Fruit fly (Drosophila melanogaster): ENCODE measurements around the gene CG11668.

The CG11668 gene

dm6 chr3R:13085924-13086323 is 47.7 kb downstream of the CG11668 start, which contains the start of gene CG43063:
TSS of gene CG43063 (plus strand) at chr3R:13086224.
- no peak for TF ChIP-seq tj (GFP tag; optimal IDR thresholded peaks at IDR 0.05)
- no peak for TF ChIP-seq CG5204 (GFP tag; optimal IDR thresholded peaks at IDR 0.05)
- TF ChIP-seq Clk (GFP tag; optimal IDR thresholded peaks at IDR 0.05): no peak
- no peak for TF ChIP-seq kay (GFP tag; ENCODE audit: borderline replicate concordance)
- no peak for TF ChIP-seq bab1 (GFP tag; optimal IDR thresholded peaks at IDR 0.05)
- no peak for TF ChIP-seq Mnt (GFP tag; optimal IDR thresholded peaks at IDR 0.05)
- no peak for TF ChIP-seq toe (GFP tag; optimal IDR thresholded peaks at IDR 0.05)
- no peak for TF ChIP-seq Hr96 (GFP tag; optimal IDR thresholded peaks at IDR 0.05)
- TF ChIP-seq pad (GFP tag; optimal IDR thresholded peaks at IDR 0.05): no peak
- TF ChIP-seq ovo (GFP tag; optimal IDR thresholded peaks at IDR 0.05): no peak
- no peak for TF ChIP-seq CG33017 (tag; optimal IDR thresholded peaks at IDR 0.05)
- no peak for TF ChIP-seq Crg-1 (GFP tag; optimal IDR thresholded peaks at IDR 0.05)
- no peak for TF ChIP-seq cnc (optimal IDR thresholded peaks at IDR 0.05)
- no peak for TF ChIP-seq CG11617 (GFP tag; optimal IDR thresholded peaks at IDR 0.05)
- no peak for TF ChIP-seq CG12768 (GFP tag; optimal IDR thresholded peaks at IDR 0.05)
- no peak for TF ChIP-seq CG14711 (tag; optimal IDR thresholded peaks at IDR 0.05)
- no peak for TF ChIP-seq CG1620 (GFP tag; optimal IDR thresholded peaks at IDR 0.05)
- TF ChIP-seq cic (GFP tag; optimal IDR thresholded peaks at IDR 0.05): no peak
- TF ChIP-seq CG7045 (GFP tag; optimal IDR thresholded peaks at IDR 0.05): no peak
- no peak for TF ChIP-seq CG7101 (tag; optimal IDR thresholded peaks at IDR 0.05)

- no peak for TF ChIP-seq CG1620 (GFP tag; optimal IDR thresholded peaks at IDR 0.05)
- TF ChIP-seq bab1 (GFP tag; optimal IDR thresholded peaks at IDR 0.05): peak; percentile 87
- TF ChIP-seq Hr96 (GFP tag; optimal IDR thresholded peaks at IDR 0.05): no peak
- no peak for TF ChIP-seq cic (GFP tag; optimal IDR thresholded peaks at IDR 0.05)
- no peak for TF ChIP-seq pad (GFP tag; optimal IDR thresholded peaks at IDR 0.05)
- no peak for TF ChIP-seq tj (GFP tag; optimal IDR thresholded peaks at IDR 0.05)
- no peak for TF ChIP-seq CG14711 (tag; optimal IDR thresholded peaks at IDR 0.05)
- TF ChIP-seq CG7101 (tag; optimal IDR thresholded peaks at IDR 0.05): no peak
- TF ChIP-seq cnc (optimal IDR thresholded peaks at IDR 0.05): no peak
These were observed 50.2 kb downstream of the CG11668 start, which contains the start of gene timeout for dm6 chr3R:13088395-13088794. TSS of gene timeout (plus strand) at chr3R:13088651.

- no peak for TF ChIP-seq CG11617 (GFP tag; optimal IDR thresholded peaks at IDR 0.05)
These were observed 50.8 kb downstream of the CG11668 start, which contains the start of gene CG34308 for dm6 chr3R:13088942-13089341. TSS of gene CG34308 (plus strand) at chr3R:13089242.

Measured in whole organism, adult.